Fruit fly (Drosophila melanogaster) whole organism, embryonic: ENCODE measurements around the gene tsh.

Source experiments
- ATbp ChIP-seq: fragments of 200-800 bp; sonication (Bioruptor generic); optimal IDR thresholded peaks from 2 replicates; lab custom pipeline; 2017; ENCODE audit warnings: missing biosample characterization, mild to moderate bottlenecking, missing genetic modification characterization, missing genetic modification reagents
- BEAF-32 ChIP-seq: fragments of 200-800 bp; sonication (Bioruptor generic); optimal IDR thresholded peaks from 3 replicates; lab custom pipeline; 2017; ENCODE audit warnings: missing biosample characterization, missing genetic modification characterization, mild to moderate bottlenecking, moderate library complexity, missing genetic modification reagents
- C15 ChIP-seq: fragments of 200-800 bp; sonication (Bioruptor generic); IDR thresholded peaks from 3 replicates; pipeline ENCODE4 v1.3.6; 2022; ENCODE audit warnings: missing biosample characterization, missing genetic modification characterization
- CG10267 ChIP-seq: fragments of 200-800 bp; sonication (Bioruptor generic); optimal IDR thresholded peaks from 2 replicates; lab custom pipeline; 2018; ENCODE audit warnings: missing biosample characterization, mild to moderate bottlenecking, missing genetic modification characterization, moderate library complexity
- CG10274 ChIP-seq: fragments of 200-800 bp; sonication (Bioruptor generic); optimal IDR thresholded peaks from 3 replicates; lab custom pipeline; 2017; ENCODE audit warnings: missing biosample characterization, mild to moderate bottlenecking, missing genetic modification characterization
- CG10321 ChIP-seq: fragments of 200-800 bp; sonication (Bioruptor generic); IDR thresholded peaks from 2 replicates; pipeline ENCODE4 v1.3.6; 2022; ENCODE audit warnings: missing biosample characterization, missing genetic modification characterization
- CG10462 ChIP-seq: fragments of 200-800 bp; sonication (Bioruptor generic); optimal IDR thresholded peaks from 2 replicates; lab custom pipeline; 2016; ENCODE audit warnings: missing biosample characterization, missing genetic modification characterization
- CG10959 ChIP-seq: fragments of 200-800 bp; sonication (Bioruptor generic); IDR thresholded peaks from 2 replicates; pipeline ENCODE4 v1.3.6; 2022; ENCODE audit warnings: missing biosample characterization, missing genetic modification characterization
- CG11695 ChIP-seq: fragments of 200-800 bp; sonication (Bioruptor generic); IDR thresholded peaks from 3 replicates; pipeline ENCODE4 v1.3.6; 2022; ENCODE audit warnings: missing biosample characterization, missing genetic modification characterization
- CG12071 ChIP-seq: fragments of 200-800 bp; sonication (Bioruptor generic); optimal IDR thresholded peaks from 3 replicates; lab custom pipeline; 2018; ENCODE audit warnings: missing biosample characterization, mild to moderate bottlenecking, missing genetic modification characterization
- CG12659 ChIP-seq: fragments of 200-800 bp; sonication (Bioruptor generic); optimal IDR thresholded peaks from 3 replicates; lab custom pipeline; 2017; ENCODE audit warnings: mild to moderate bottlenecking, missing biosample characterization, missing genetic modification reagents, missing genetic modification characterization
- CG14710 ChIP-seq: fragments of 200-800 bp; sonication (Bioruptor generic); optimal IDR thresholded peaks from 3 replicates; lab custom pipeline; 2019; ENCODE audit warnings: missing biosample characterization, mild to moderate bottlenecking, missing genetic modification characterization, moderate library complexity
- CG15011 ChIP-seq: fragments of 200-800 bp; sonication (Bioruptor generic); optimal IDR thresholded peaks from 3 replicates; lab custom pipeline; 2018; ENCODE audit warnings: missing biosample characterization, mild to moderate bottlenecking, missing genetic modification characterization
- CG1529 ChIP-seq: fragments of 200-800 bp; sonication (Bioruptor generic); optimal IDR thresholded peaks from 3 replicates; lab custom pipeline; 2018; ENCODE audit warnings: missing biosample characterization, missing genetic modification characterization
- CG15514 ChIP-seq: fragments of 200-800 bp; sonication (Bioruptor generic); optimal IDR thresholded peaks from 3 replicates; lab custom pipeline; 2017; ENCODE audit warnings: missing biosample characterization, missing genetic modification characterization, mild to moderate bottlenecking, moderate library complexity, missing genetic modification reagents
- CG1602 ChIP-seq: fragments of 200-800 bp; sonication (Bioruptor generic); optimal IDR thresholded peaks from 3 replicates; lab custom pipeline; 2016; ENCODE audit warnings: missing biosample characterization, missing genetic modification characterization
- CG1603 ChIP-seq: fragments of 200-800 bp; sonication (Bioruptor generic); optimal IDR thresholded peaks from 2 replicates; lab custom pipeline; 2019; ENCODE audit warnings: missing biosample characterization, mild to moderate bottlenecking, missing genetic modification characterization, moderate library complexity
- CG17361 ChIP-seq: fragments of 200-800 bp; sonication (Bioruptor generic); IDR thresholded peaks from 3 replicates; pipeline ENCODE4 v1.3.6; 2022; ENCODE audit warnings: missing biosample characterization, missing genetic modification characterization
- CG17568 ChIP-seq: fragments of 200-800 bp; sonication (Bioruptor generic); optimal IDR thresholded peaks from 2 replicates; lab custom pipeline; 2018; ENCODE audit warnings: missing biosample characterization, mild to moderate bottlenecking, missing genetic modification characterization, moderate library complexity
- CG18011 ChIP-seq: fragments of 200-800 bp; sonication (Bioruptor generic); optimal IDR thresholded peaks from 2 replicates; lab custom pipeline; 2017; ENCODE audit warnings: missing biosample characterization, missing genetic modification characterization, mild to moderate bottlenecking, moderate library complexity, missing genotype
- CG30403 ChIP-seq: fragments of 200-800 bp; sonication (Bioruptor generic); optimal IDR thresholded peaks from 3 replicates; lab custom pipeline; 2016; ENCODE audit warnings: missing biosample characterization, missing genetic modification characterization
- CG30431 ChIP-seq: fragments of 200-800 bp; sonication (Bioruptor generic); optimal IDR thresholded peaks from 2 replicates; lab custom pipeline; 2017; ENCODE audit warnings: missing biosample characterization, missing genetic modification characterization
- CG3065 ChIP-seq: fragments of 200-800 bp; sonication (Bioruptor generic); optimal IDR thresholded peaks from 2 replicates; lab custom pipeline; 2016; ENCODE audit warnings: missing biosample characterization, missing genetic modification characterization
- CG31441 ChIP-seq: fragments of 200-800 bp; sonication (Bioruptor generic); IDR thresholded peaks from 2 replicates; pipeline ENCODE4 v1.3.6; 2022; ENCODE audit warnings: missing biosample characterization, missing genetic modification characterization
- CG32532 ChIP-seq: fragments of 200-800 bp; sonication (Bioruptor generic); IDR thresholded peaks from 2 replicates; pipeline ENCODE4 v1.3.6; 2022; ENCODE audit warnings: missing biosample characterization, missing genetic modification characterization
- CG3838 ChIP-seq: fragments of 200-800 bp; sonication (Bioruptor generic); optimal IDR thresholded peaks from 3 replicates; lab custom pipeline; 2016; ENCODE audit warnings: missing biosample characterization, missing genetic modification characterization
- CG5245 ChIP-seq: fragments of 200-800 bp; sonication (Bioruptor generic); optimal IDR thresholded peaks from 3 replicates; lab custom pipeline; 2016; ENCODE audit warnings: missing biosample characterization, missing genetic modification characterization
- CG6272 ChIP-seq: fragments of 200-800 bp; sonication (Bioruptor generic); IDR thresholded peaks from 2 replicates; pipeline ENCODE4 v1.3.6; 2022; ENCODE audit warnings: missing biosample characterization, missing genetic modification characterization
- CG7786 ChIP-seq: fragments of 200-800 bp; sonication (Bioruptor generic); optimal IDR thresholded peaks from 2 replicates; lab custom pipeline; 2016; ENCODE audit warnings: missing biosample characterization, missing genetic modification characterization
- CG8281 ChIP-seq: fragments of 200-800 bp; sonication (Bioruptor generic); optimal IDR thresholded peaks from 2 replicates; lab custom pipeline; 2018; ENCODE audit warnings: missing biosample characterization, mild to moderate bottlenecking, missing genetic modification characterization, moderate library complexity
- CG8478 ChIP-seq: fragments of >200 bp; optimal IDR thresholded peaks from 2 replicates; lab custom pipeline; 2018
- CTCF ChIP-seq: fragments of 200-800 bp; sonication (Bioruptor generic); optimal IDR thresholded peaks from 2 replicates; lab custom pipeline; 2017; ENCODE audit warnings: missing biosample characterization, mild to moderate bottlenecking, missing genetic modification characterization, moderate library complexity
- Gug ChIP-seq: fragments of 200-800 bp; sonication (Bioruptor generic); IDR thresholded peaks from 4 replicates; pipeline ENCODE4 v1.3.6; 2022; ENCODE audit warnings: missing biosample characterization, missing genetic modification characterization
- H2.0 ChIP-seq: fragments of 200-800 bp; sonication (Bioruptor generic); IDR thresholded peaks from 2 replicates; pipeline ENCODE4 v1.3.6; 2022; ENCODE audit warnings: missing biosample characterization, missing genetic modification characterization
- HLH4C ChIP-seq: fragments of 200-800 bp; sonication (Bioruptor generic); IDR thresholded peaks from 3 replicates; pipeline ENCODE4 v1.3.6; 2022; ENCODE audit warnings: missing biosample characterization, missing genetic modification characterization; ENCODE audit not compliant: partially characterized antibody
- HLH54F ChIP-seq: fragments of 200-800 bp; sonication (Bioruptor generic); optimal IDR thresholded peaks from 3 replicates; lab custom pipeline; 2016; ENCODE audit warnings: missing biosample characterization, missing genetic modification characterization
- Ptx1 ChIP-seq: fragments of 200-800 bp; sonication (Bioruptor generic); IDR thresholded peaks from 2 replicates; pipeline ENCODE4 v1.3.6; 2022; ENCODE audit warnings: missing biosample characterization, missing genetic modification characterization
- Sox102F ChIP-seq: fragments of 200-800 bp; sonication (Bioruptor generic); optimal IDR thresholded peaks from 2 replicates; lab custom pipeline; 2018; ENCODE audit warnings: missing biosample characterization, mild to moderate bottlenecking, missing genetic modification characterization, moderate library complexity
- Spps ChIP-seq: fragments of 200-800 bp; sonication (Bioruptor generic); optimal IDR thresholded peaks from 2 replicates; lab custom pipeline; 2018; ENCODE audit warnings: missing biosample characterization, mild to moderate bottlenecking, missing genetic modification characterization
- Sry-β ChIP-seq: fragments of 200-800 bp; sonication (Bioruptor generic); optimal IDR thresholded peaks from 2 replicates; lab custom pipeline; 2018; ENCODE audit warnings: missing biosample characterization, mild to moderate bottlenecking, missing genetic modification characterization, moderate library complexity
- TFAM ChIP-seq: fragments of 200-800 bp; sonication (Bioruptor generic); optimal IDR thresholded peaks from 2 replicates; lab custom pipeline; 2017; ENCODE audit warnings: missing biosample characterization, missing genetic modification characterization, inconsistent platforms
- Vsx1 ChIP-seq: fragments of 200-800 bp; sonication (Bioruptor generic); optimal IDR thresholded peaks from 2 replicates; lab custom pipeline; 2017; ENCODE audit warnings: missing biosample characterization, mild to moderate bottlenecking, missing genetic modification characterization, missing genetic modification reagents
- abd-A ChIP-seq: fragments of 200-800 bp; sonication (Bioruptor generic); optimal IDR thresholded peaks from 3 replicates; lab custom pipeline; 2019; ENCODE audit warnings: missing biosample characterization, mild to moderate bottlenecking, missing genetic modification characterization, moderate library complexity
- dan ChIP-seq: fragments of 200-800 bp; sonication (Bioruptor generic); IDR thresholded peaks from 2 replicates; pipeline ENCODE4 v1.3.6; 2022; ENCODE audit warnings: missing biosample characterization, missing genetic modification characterization
- dm ChIP-seq: fragments of 200-800 bp; sonication (Bioruptor generic); optimal IDR thresholded peaks from 3 replicates; lab custom pipeline; 2016; ENCODE audit warnings: missing biosample characterization, missing genetic modification characterization
- lmd ChIP-seq: fragments of 200-800 bp; sonication (Bioruptor generic); IDR thresholded peaks from 2 replicates; pipeline ENCODE4 v1.3.6; 2022; ENCODE audit warnings: missing biosample characterization, missing genetic modification characterization
- pnt ChIP-seq: fragments of 200-800 bp; sonication (Bioruptor generic); optimal IDR thresholded peaks from 3 replicates; lab custom pipeline; 2016; ENCODE audit warnings: missing biosample characterization, missing genetic modification characterization
- row ChIP-seq: fragments of 200-800 bp; sonication (Bioruptor generic); IDR thresholded peaks from 3 replicates; pipeline ENCODE4 v1.3.6; 2022; ENCODE audit warnings: missing biosample characterization, missing genetic modification characterization
- toy ChIP-seq: fragments of 200-800 bp; sonication (Bioruptor generic); IDR thresholded peaks from 2 replicates; pipeline ENCODE4 v1.3.6; 2022; ENCODE audit warnings: missing biosample characterization, missing genetic modification characterization
- trh ChIP-seq: fragments of 200-800 bp; sonication (Bioruptor generic); optimal IDR thresholded peaks from 2 replicates; lab custom pipeline; 2016; ENCODE audit warnings: missing biosample characterization, missing genetic modification characterization
- yki ChIP-seq: fragments of >200 bp; optimal IDR thresholded peaks from 3 replicates; lab custom pipeline; 2018
- zf30C ChIP-seq: fragments of 200-800 bp; sonication (Bioruptor generic); optimal IDR thresholded peaks from 3 replicates; lab custom pipeline; 2018; ENCODE audit warnings: missing biosample characterization, mild to moderate bottlenecking, missing genetic modification characterization

The tsh gene

DNA sequence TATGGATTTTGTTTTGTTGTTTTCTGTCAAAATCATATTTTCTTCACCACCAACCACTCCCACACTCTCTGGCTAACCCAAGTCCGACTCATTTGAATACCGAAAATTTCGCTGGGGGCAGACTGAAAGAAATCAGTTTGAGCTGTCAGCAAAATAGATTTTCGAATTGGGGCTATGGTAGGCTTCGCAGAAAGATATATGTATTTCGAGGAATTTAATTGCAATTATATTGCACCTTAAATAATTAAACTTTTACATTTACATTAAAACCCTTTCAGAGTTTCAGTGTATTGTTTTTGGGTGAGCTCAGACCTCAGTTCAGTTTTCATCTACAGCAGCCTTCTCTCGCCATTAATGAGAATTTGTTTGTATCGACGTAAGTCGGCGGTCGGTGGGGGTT is 41.4 kb upstream of the tsh start (continued):
- TF ChIP-seq CG3065 (no peak), CG1603 (peak; percentile 67), CG10321 (0 out of 2 replicates have a peak, but pooled peaks have one; percentile 15), C15 (no peak), H2.0 (0 out of 2 replicates have a peak, but pooled peaks have one; percentile 43), CG6272 (GFP tag; lab: Robert Waterston, UW) (0 out of 2 replicates have a peak, but pooled peaks have one; percentile 28), Sox102F (GFP tag; lab: Kevin White, UChicago) (peak; percentile 64), TFAM (GFP tag; lab: Kevin White, UChicago) (no peak), CG15514 (peak; percentile 50), row (peak; percentile 80), CG12659 (peak; percentile 33), yki (lab: Kevin White, UChicago) (no peak), CG32532 (no peak; the same call in 1 of the 2 replicates), CG1602 (GFP tag; lab: Kevin White, UChicago) (peak; percentile 32), CG12071 (GFP tag; lab: Kevin White, UChicago) (peak; percentile 20), CG30403 (GFP tag; lab: Kevin White, UChicago) (peak; percentile 61), CG8478 (no peak), CG17568 (no peak), Sry-β (GFP tag; lab: Kevin White, UChicago) (no peak), CG17361 (peak; percentile 63; the same call in 2 of the 3 replicates), CG5245 (GFP tag; lab: Kevin White, UChicago) (peak; percentile 2), lmd (GFP tag; lab: Robert Waterston, UW) (peak; percentile 61), Spps (no peak), HLH4C (GFP tag; lab: Robert Waterston, UW) (no peak), CG8281 (tag; lab: Kevin White, UChicago) (peak; percentile 5), dan (GFP tag; lab: Robert Waterston, UW) (no peak), Vsx1 (GFP tag; lab: Kevin White, UChicago) (peak; percentile 0), CG11695 (peak; percentile 26; the same call in 1 of the 3 replicates), CG31441 (GFP tag; lab: Robert Waterston, UW) (peak; percentile 49), zf30C (GFP tag; lab: Kevin White, UChicago) (peak; percentile 34), ATbp (GFP tag; lab: Kevin White, UChicago) (peak; percentile 47), toy (no peak), CG18011 (GFP tag; lab: Kevin White, UChicago) (no peak), BEAF-32 (GFP tag; lab: Kevin White, UChicago) (no peak), CG3838 (GFP tag; lab: Kevin White, UChicago) (no peak), trh (no peak), CG7786 (GFP tag; lab: Kevin White, UChicago) (peak; percentile 33), CTCF (GFP tag; lab: Kevin White, UChicago) (no peak), Gug (GFP tag; lab: Robert Waterston, UW) (peak; percentile 68; the same call in 3 of the 4 replicates), CG15011 (GFP tag; lab: Kevin White, UChicago) (peak; percentile 15), HLH54F (GFP tag; lab: Kevin White, UChicago) (peak; percentile 22), CG10267 (tag; lab: Kevin White, UChicago) (peak; percentile 40), CG30431 (GFP tag; lab: Kevin White, UChicago) (no peak), CG10274 (GFP tag; lab: Kevin White, UChicago) (no peak), dm (GFP tag; lab: Kevin White, UChicago) (peak; percentile 7), CG10959 (GFP tag; lab: Robert Waterston, UW) (0 out of 2 replicates have a peak, but pooled peaks have one; percentile 24), CG1529 (GFP tag; lab: Kevin White, UChicago) (no peak), abd-A (tag; lab: Kevin White, UChicago) (peak; percentile 71), pnt (GFP tag; lab: Kevin White, UChicago) (peak; percentile 55), CG14710 (tag; lab: Kevin White, UChicago) (peak; percentile 24), CG10462 (GFP tag; lab: Kevin White, UChicago) (no peak), Ptx1 (GFP tag; lab: Robert Waterston, UW) (peak; percentile 67)
